Worm (Caenorhabditis elegans): ENCODE measurements around the gene bud-31.
"Not testable (repeated sequence)": the region's sequence is repeated elsewhere in the genome, so short reads cannot be mapped to it uniquely, and the experiment has no call there.

bud-31 gene

ce11 chrIII:9694474-9694873, 1.8 kb downstream of the bud-31 start, which contains the start of gene set-3:
Gene set-3, minus strand, starts transcription at chrIII:9694574.
- no peak for TF ChIP-seq unc-62 (GFP tag; optimal IDR thresholded peaks at IDR 0.05)

DNA sequence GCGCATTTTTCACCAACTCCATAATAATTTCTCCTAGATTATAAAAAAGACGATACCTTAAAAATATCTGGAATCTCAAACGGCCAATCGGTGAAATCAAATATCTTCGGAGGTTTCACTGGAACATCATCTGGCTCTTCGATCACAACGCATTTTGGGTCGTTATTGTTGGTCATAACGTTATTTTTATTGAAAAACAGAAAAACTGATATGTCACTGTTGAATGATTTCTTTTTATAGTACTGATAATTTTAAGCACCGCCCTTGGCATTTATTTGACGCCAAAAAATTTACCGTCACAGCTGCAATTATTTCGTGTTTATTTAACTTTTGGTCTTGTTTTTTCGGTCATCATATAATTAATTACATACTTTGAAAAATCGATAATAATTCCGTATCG, 6.3 kb downstream of the bud-31 start, which contains the start of gene best-5:
TSS of gene best-5 (minus strand) at position 210 of the 400 bp plus-strand sequence.
- no peak for TF ChIP-seq unc-62 (GFP tag; optimal IDR thresholded peaks at IDR 0.05)

DNA sequence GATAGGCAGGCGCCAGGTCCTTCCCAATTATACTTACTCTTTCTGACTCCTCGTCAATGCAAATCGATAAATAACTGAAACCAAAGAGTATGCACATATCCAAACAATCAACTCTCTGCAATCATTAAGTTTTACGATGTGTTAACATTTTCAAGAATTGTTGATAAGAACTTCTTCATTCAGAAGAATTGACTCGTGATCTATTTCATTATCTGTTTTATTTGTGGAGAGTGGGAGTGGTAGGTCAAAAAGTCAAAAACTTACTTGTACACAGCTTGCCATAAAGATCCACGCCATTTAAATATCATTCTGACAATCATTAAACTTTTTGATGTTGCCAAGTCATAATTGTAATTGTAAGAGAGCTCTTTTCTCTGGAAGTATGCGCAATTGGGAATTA, 6.9 kb downstream of the bud-31 start:
- no peak for TF ChIP-seq unc-62 (GFP tag; optimal IDR thresholded peaks at IDR 0.05)

DNA sequence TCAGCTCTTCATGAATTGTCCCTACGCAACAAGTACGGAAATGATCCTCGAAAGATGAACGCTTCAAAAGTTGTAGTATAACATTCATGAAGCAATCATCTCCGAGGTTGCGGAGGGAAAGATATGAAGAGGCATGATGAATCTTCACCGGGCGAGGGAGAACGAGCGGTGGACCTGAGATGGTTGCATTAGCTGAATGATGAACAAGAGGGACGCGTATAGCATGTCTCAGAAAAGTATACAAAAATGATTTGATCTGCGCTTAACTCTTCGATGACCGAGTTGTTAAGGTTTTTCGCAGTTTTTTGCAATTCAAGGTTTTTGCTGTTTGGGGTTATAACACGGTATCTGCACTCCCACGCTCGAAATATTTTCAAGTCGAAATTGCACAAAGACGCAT, 10.4 kb downstream of the bud-31 start, which contains the start of gene C07A9.10:
TSS of gene C07A9.10 (minus strand) at position 101 of the 400 bp plus-strand sequence.
- TF ChIP-seq unc-62 (GFP tag; optimal IDR thresholded peaks at IDR 0.05): no peak

DNA sequence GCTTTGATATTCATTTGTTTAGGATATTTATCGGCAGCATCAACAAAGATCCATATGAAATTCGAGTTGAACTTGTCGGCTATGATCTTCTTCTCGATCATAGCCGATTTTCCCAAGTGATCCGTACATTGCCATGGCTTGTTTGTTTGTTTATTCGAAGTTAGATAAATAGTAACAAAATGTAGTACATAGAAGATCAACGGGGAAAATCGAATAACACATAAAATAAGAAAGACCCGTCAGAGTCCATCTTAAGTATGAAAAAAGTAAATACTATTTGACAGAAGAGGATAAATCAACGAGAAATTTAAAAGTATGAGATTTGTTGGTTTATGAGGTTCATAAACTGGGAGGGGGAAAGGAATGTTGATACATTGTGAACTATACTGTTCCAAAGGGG, 13.6 kb downstream of the bud-31 start, which contains the start of gene C07A9.5:
TSS of gene C07A9.5 (minus strand) at position 101 of the 400 bp plus-strand sequence.
- not testable (repeated sequence) for TF ChIP-seq unc-62 (GFP tag; optimal IDR thresholded peaks at IDR 0.05)

DNA sequence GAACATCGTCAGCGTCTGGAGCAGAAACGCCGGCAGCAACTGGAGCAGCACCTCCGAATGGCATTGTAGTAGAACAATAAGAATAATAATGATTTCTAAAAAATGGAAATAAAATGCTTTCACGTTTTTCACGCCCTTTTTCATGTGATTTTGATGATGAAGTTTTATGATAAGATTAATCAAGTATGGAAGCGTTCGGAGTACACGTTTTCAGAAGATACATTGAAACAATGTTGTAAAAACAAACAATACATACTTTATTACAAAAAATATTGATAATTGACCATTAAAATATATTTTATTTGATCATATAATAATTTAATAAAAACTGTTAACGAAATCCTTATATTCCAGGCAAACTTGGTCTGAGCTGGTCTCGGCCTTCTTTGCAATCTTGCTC, 15.1 kb downstream of the bud-31 start, which contains the start of gene C07A9.13:
TSS of gene C07A9.13 (minus strand) at position 101 of the 400 bp plus-strand sequence.
- not testable (repeated sequence) for TF ChIP-seq unc-62 (GFP tag; optimal IDR thresholded peaks at IDR 0.05)

ce11 chrIII:9678819-9679218, 17.5 kb downstream of the bud-31 start, which contains the start of gene ugt-60:
Gene ugt-60, minus strand, starts transcription at chrIII:9679051.
- TF ChIP-seq unc-62 (GFP tag; optimal IDR thresholded peaks at IDR 0.05): no peak

- no peak for TF ChIP-seq unc-62 (GFP tag; optimal IDR thresholded peaks at IDR 0.05)
Observed at ce11 chrIII:9669546-9669945, 26.8 kb downstream of the bud-31 start.

DNA sequence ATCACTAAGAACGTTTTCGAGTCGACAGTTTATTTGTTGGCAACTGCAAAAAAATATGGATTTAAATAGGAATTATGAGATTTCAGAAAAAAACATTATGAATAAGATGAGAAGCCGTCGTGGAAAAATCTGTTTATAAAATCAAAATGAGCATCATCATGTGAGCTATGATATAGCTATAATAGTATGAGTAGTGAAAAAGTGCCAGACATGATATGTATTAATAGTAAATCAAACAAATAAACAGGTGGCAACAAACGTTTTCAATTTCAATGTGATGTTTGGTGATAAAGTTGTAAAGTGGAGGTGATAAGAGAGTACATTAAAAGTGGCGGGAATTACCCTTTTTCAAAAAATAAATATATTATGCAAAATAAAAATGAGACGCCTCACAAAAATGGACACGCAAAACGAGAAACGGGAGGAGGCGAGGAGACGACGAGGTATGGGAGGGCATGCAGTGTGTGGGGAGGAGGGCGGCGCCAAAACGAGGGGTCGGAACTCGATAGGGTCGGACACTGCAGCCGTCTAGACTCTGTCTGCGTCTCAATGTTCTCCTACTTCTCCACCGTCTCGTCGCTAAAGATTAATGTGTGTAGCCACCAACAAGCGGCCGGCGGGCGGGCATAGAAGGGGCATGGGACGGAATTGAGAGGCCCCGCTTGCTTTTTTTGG, 28.6 kb downstream of the bud-31 start, which contains the start of gene C07A9.9:
TSS of gene C07A9.9 (minus strand) at position 51 of the 675 bp plus-strand sequence.
- no peak for TF ChIP-seq unc-62 (GFP tag; optimal IDR thresholded peaks at IDR 0.05)

ce11 chrIII:9666668-9667067, 29.6 kb downstream of the bud-31 start:
- no peak for TF ChIP-seq unc-62 (GFP tag; optimal IDR thresholded peaks at IDR 0.05)

DNA sequence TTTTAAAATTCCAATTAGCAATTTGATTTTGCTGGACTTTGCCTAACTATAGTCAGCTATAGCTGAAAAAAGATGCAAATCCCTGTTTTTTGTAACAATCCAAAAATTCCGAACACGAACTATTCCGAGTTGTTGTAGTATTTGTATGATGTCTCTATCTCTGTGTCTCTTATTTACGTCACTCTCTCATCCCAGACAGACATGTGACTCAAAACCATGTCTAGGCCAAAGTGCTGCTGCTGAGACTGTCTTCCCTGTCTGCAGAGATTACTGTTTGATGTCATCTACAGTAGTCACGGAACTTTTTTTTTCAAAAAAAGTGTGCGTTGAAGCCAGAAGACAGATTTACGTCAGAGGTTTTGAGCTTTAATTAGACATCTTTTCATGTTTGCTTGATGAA, 30.1 kb downstream of the bud-31 start:
- no peak for TF ChIP-seq unc-62 (GFP tag; optimal IDR thresholded peaks at IDR 0.05)

DNA sequence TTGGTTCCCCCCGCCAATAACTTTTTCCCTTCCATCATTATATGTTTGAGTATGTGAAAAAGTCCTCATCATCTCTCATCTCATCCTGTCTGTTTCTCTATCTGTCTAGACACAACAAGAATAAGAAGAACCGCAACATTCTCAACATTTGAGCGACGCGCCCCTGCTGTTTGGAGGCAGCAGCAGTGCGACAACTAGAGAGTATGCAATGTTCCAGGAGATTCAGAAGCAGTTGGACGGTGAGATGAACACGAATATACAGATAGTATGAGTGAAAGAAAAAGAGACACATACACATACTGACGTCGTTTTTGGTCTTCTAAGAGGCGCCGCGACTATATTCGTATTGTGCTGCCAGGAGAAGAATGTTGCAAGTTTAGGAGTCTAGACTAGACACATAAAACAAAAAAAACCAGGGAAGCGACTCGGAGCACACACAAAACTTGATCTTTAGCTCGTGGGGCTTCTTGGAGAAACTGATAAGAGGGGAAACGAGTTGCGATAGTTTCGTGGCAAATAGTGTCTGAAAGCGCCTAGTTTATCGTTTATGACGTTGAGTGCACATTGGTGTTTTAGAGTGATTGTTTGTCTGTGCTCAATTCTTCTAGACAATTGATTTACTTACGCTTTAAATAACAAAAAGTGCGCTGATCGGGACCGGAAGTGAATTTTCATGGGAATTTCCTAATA, 30.7 kb downstream of the bud-31 start:
- TF ChIP-seq unc-62 (GFP tag; optimal IDR thresholded peaks at IDR 0.05): no peak

DNA sequence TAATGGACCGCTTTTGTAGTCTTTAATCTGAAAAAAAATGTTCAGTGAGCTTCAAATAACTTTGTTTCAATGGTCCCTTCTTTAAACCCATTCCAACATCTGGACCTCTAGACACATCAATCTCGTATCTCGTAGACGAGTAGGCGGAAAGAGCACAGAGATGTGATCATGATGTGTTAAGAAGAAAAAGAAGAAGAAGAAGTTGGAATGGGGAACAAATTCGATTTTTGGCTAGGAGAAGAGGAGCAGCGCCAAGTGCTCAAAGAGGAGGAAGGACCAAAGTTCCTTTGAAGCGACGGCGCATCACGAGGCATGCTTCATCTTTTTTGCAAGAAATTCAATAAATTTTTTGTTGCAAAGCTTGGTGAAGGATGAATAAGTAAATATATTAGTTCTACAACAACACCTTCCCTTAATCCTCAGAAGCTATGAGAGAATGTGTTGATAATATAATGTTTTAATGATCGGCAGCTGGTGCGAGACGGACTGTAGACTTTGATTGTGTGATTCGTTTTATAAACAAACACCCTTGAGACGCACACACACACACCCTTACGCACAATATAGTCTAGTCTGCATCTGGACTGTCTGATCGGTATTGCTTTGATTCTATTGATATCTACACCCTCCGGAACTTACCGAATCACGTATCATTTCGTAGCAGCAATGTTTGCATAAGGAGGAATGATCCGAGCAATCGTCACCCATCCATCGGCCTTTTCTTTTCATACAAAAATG, 31.7 kb downstream of the bud-31 start:
- no peak for TF ChIP-seq unc-62 (GFP tag; optimal IDR thresholded peaks at IDR 0.05)

DNA sequence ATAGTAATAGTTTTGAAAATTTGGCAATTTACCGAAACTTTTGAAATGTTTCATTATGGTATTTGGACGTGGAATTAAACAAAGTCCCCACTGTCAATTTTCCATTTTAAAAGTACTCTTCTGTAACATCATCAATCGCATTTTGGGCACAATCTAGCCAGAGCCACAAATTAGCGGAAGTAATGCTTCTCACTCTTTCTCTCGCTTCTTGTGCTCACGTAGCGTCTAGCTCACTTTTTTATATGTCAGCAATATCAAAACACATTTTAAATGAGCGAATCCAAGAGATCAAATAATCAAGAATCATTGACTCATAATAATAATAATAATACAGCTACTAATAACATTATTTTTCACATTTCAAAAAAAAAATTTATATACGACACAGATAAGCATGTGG, 32.4 kb downstream of the bud-31 start:
- no peak for TF ChIP-seq unc-62 (GFP tag; optimal IDR thresholded peaks at IDR 0.05)

DNA sequence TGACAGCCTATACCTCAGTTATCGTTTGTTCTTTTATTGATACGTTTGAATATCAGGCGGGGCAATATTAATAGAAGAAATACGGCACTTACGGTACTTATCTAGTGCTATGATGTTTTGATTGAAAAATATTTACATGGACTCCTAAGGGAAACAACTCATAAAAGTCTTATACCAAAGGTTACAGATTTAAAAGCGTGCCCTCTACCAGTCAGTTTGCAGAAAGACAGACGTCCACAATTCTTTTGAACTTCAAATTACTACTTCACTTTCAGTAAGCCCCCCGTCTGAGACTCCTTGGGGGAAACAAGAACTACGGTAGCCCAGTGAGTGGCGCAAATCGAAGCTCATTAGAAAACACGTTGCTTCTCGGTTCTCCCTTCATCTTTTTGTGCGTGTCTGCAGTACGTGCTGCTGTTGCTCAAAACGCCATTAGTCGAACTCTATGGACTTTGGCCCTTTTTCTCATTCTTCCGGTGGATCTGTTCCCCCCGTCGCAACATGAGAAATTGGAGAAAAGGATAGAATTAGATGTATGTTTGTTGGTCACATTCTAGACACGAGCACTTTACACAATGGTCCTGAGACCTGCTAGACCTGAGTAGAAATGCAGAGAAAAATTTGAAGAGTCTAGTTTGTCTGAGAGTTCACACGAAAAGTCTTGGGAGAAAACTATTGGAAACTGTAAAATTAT, 33.9 kb downstream of the bud-31 start:
- no peak for TF ChIP-seq unc-62 (GFP tag; optimal IDR thresholded peaks at IDR 0.05)
